Fruit fly (Drosophila melanogaster) whole organism, embryonic: ENCODE data around the gene zen2.

Experiments used
- C15 ChIP-seq: fragments of 200-800 bp; sonication (Bioruptor generic); IDR thresholded peaks from 3 replicates; pipeline ENCODE4 v1.3.6; 2022; ENCODE audit warnings: missing biosample characterization, missing genetic modification characterization
- CG10147 ChIP-seq: fragments of 200-800 bp; sonication (Bioruptor generic); optimal IDR thresholded peaks from 2 replicates; lab custom pipeline; 2019; ENCODE audit warnings: missing biosample characterization, mild to moderate bottlenecking, missing genetic modification characterization, moderate library complexity
- CG12744 ChIP-seq: fragments of 200-800 bp; sonication (Bioruptor generic); optimal IDR thresholded peaks from 2 replicates; lab custom pipeline; 2016; ENCODE audit warnings: missing biosample characterization, missing genetic modification characterization
- CG13424 ChIP-seq: fragments of 200-800 bp; sonication (Bioruptor generic); optimal IDR thresholded peaks from 2 replicates; lab custom pipeline; 2019; ENCODE audit warnings: missing biosample characterization, mild to moderate bottlenecking, missing genetic modification characterization, moderate library complexity
- CG15011 ChIP-seq: fragments of 200-800 bp; sonication (Bioruptor generic); optimal IDR thresholded peaks from 3 replicates; lab custom pipeline; 2018; ENCODE audit warnings: missing biosample characterization, mild to moderate bottlenecking, missing genetic modification characterization
- CG15479 ChIP-seq: fragments of 200-800 bp; sonication (Bioruptor generic); optimal IDR thresholded peaks from 3 replicates; lab custom pipeline; 2019; ENCODE audit warnings: missing biosample characterization, mild to moderate bottlenecking, missing genetic modification characterization, moderate library complexity
- CG2199 ChIP-seq: fragments of 200-800 bp; sonication (Bioruptor generic); IDR thresholded peaks from 3 replicates; pipeline ENCODE4 v1.3.6; 2022; ENCODE audit warnings: missing biosample characterization, missing genetic modification characterization
- CG31224 ChIP-seq: fragments of 200-800 bp; sonication (Bioruptor generic); IDR thresholded peaks from 2 replicates; pipeline ENCODE4 v1.3.6; 2022; ENCODE audit warnings: missing biosample characterization, missing genetic modification characterization
- CG31388 ChIP-seq: fragments of 200-800 bp; sonication (Bioruptor generic); optimal IDR thresholded peaks from 2 replicates; lab custom pipeline; 2016; ENCODE audit warnings: missing biosample characterization, missing genetic modification characterization
- CG7271 ChIP-seq: fragments of 200-800 bp; sonication (Bioruptor generic); optimal IDR thresholded peaks from 2 replicates; lab custom pipeline; 2018; ENCODE audit warnings: missing biosample characterization, mild to moderate bottlenecking, missing genetic modification characterization, moderate library complexity
- CG8388 ChIP-seq: fragments of 200-800 bp; sonication (Bioruptor generic); optimal IDR thresholded peaks from 2 replicates; lab custom pipeline; 2019; ENCODE audit warnings: missing biosample characterization, mild to moderate bottlenecking, missing genetic modification characterization, moderate library complexity
- CG9215 ChIP-seq: fragments of 200-800 bp; sonication (Bioruptor generic); IDR thresholded peaks from 2 replicates; pipeline ENCODE4 v1.3.6; 2022; ENCODE audit warnings: missing biosample characterization, missing genetic modification characterization
- D ChIP-seq, 2 experiments: fragments of 200-800 bp in 1 of 2; fragments of >200 bp in 1 of 2; sonication (Bioruptor generic) in 1 of 2; optimal IDR thresholded peaks; 2 replicates in 1 of 2; 3 replicates in 1 of 2; lab custom pipeline; 2017; ENCODE audit warnings: mild to moderate bottlenecking in 1 of 2, missing biosample characterization in 1 of 2, missing genetic modification characterization in 1 of 2, missing genetic modification reagents in 1 of 2
- Dad ChIP-seq: fragments of 200-800 bp; sonication (Bioruptor generic); optimal IDR thresholded peaks from 3 replicates; lab custom pipeline; 2016; ENCODE audit warnings: missing biosample characterization, missing genetic modification characterization
- HLH4C ChIP-seq: fragments of 200-800 bp; sonication (Bioruptor generic); IDR thresholded peaks from 3 replicates; pipeline ENCODE4 v1.3.6; 2022; ENCODE audit warnings: missing biosample characterization, missing genetic modification characterization; ENCODE audit not compliant: partially characterized antibody
- Kr ChIP-seq: fragments of 200-800 bp; sonication (Bioruptor generic); optimal IDR thresholded peaks from 2 replicates; lab custom pipeline; 2017; ENCODE audit warnings: missing biosample characterization, mild to moderate bottlenecking, missing genetic modification characterization
- Mes4 ChIP-seq: fragments of 200-800 bp; sonication (Bioruptor generic); optimal IDR thresholded peaks from 2 replicates; lab custom pipeline; 2016; ENCODE audit warnings: missing biosample characterization, missing genetic modification characterization
- Nf-YA ChIP-seq: fragments of 200-800 bp; sonication (Bioruptor generic); IDR thresholded peaks from 2 replicates; pipeline ENCODE4 v1.3.6; 2022; ENCODE audit warnings: missing biosample characterization, missing genetic modification characterization
- Side ChIP-seq: fragments of 200-800 bp; sonication (Bioruptor generic); optimal IDR thresholded peaks from 2 replicates; lab custom pipeline; 2016; ENCODE audit warnings: missing biosample characterization, missing genetic modification characterization
- Sry-β ChIP-seq: fragments of 200-800 bp; sonication (Bioruptor generic); optimal IDR thresholded peaks from 2 replicates; lab custom pipeline; 2018; ENCODE audit warnings: missing biosample characterization, mild to moderate bottlenecking, missing genetic modification characterization, moderate library complexity
- Xrp1 ChIP-seq: fragments of 200-800 bp; sonication (Bioruptor generic); IDR thresholded peaks from 2 replicates; pipeline ENCODE4 v1.3.6; 2022; ENCODE audit warnings: missing biosample characterization, missing genetic modification characterization
- ase ChIP-seq: fragments of 200-800 bp; sonication (Bioruptor generic); IDR thresholded peaks from 3 replicates; pipeline ENCODE4 v1.3.6; 2022; ENCODE audit warnings: missing biosample characterization, missing genetic modification characterization
- bsh ChIP-seq, 2 experiments: fragments of 200-800 bp; sonication (Bioruptor generic); optimal IDR thresholded peaks; 2 replicates each; lab custom pipeline; 2017 to 2018; ENCODE audit warnings: mild to moderate bottlenecking in 2 of 2, missing biosample characterization in 2 of 2, missing genetic modification characterization in 2 of 2, moderate library complexity in 1 of 2
- cad ChIP-seq: fragments of >200 bp; optimal IDR thresholded peaks from 2 replicates; lab custom pipeline; 2017; ENCODE audit warnings: missing biosample characterization, missing genetic modification characterization
- chm ChIP-seq: fragments of 200-800 bp; sonication (Bioruptor generic); IDR thresholded peaks from 2 replicates; pipeline ENCODE4 v1.3.6; 2022; ENCODE audit warnings: missing biosample characterization, missing genetic modification characterization
- crc ChIP-seq: fragments of 200-800 bp; sonication (Bioruptor generic); optimal IDR thresholded peaks from 2 replicates; lab custom pipeline; 2016; ENCODE audit warnings: missing biosample characterization, missing genetic modification characterization
- dysf ChIP-seq: fragments of 200-800 bp; sonication (Bioruptor generic); IDR thresholded peaks from 3 replicates; pipeline ENCODE4 v1.3.6; 2022; ENCODE audit warnings: missing biosample characterization, missing genetic modification characterization
- fru ChIP-seq: fragments of >200 bp; optimal IDR thresholded peaks from 2 replicates; lab custom pipeline; 2017
- lmd ChIP-seq: fragments of 200-800 bp; sonication (Bioruptor generic); IDR thresholded peaks from 2 replicates; pipeline ENCODE4 v1.3.6; 2022; ENCODE audit warnings: missing biosample characterization, missing genetic modification characterization
- nau ChIP-seq: fragments of 200-800 bp; sonication (Bioruptor generic); optimal IDR thresholded peaks from 3 replicates; lab custom pipeline; 2017; ENCODE audit warnings: missing biosample characterization, mild to moderate bottlenecking, missing genetic modification characterization, missing genetic modification reagents
- sd ChIP-seq: fragments of 200-800 bp; sonication (Bioruptor generic); optimal IDR thresholded peaks from 3 replicates; lab custom pipeline; 2018; ENCODE audit warnings: missing biosample characterization, mild to moderate bottlenecking, missing genetic modification characterization, moderate library complexity
- stc ChIP-seq: fragments of 200-800 bp; sonication (Bioruptor generic); IDR thresholded peaks from 2 replicates; pipeline ENCODE4 v1.3.6; 2022; ENCODE audit warnings: missing biosample characterization, missing genetic modification characterization
- tap ChIP-seq: fragments of 200-800 bp; optimal IDR thresholded peaks from 3 replicates; lab custom pipeline; 2019; ENCODE audit warnings: missing biosample characterization, mild to moderate bottlenecking, missing genetic modification characterization, moderate library complexity
- tll ChIP-seq, 2 experiments: fragments of 200-800 bp in 1 of 2; fragments of >200 bp in 1 of 2; sonication (Bioruptor generic) in 1 of 2; optimal IDR thresholded peaks; 2 replicates each; lab custom pipeline; 2017 to 2019; ENCODE audit warnings: missing biosample characterization in 2 of 2, missing genetic modification characterization in 2 of 2, mild to moderate bottlenecking in 1 of 2, moderate library complexity in 1 of 2
- twi ChIP-seq: fragments of 200-800 bp; optimal IDR thresholded peaks from 2 replicates; lab custom pipeline; 2019; ENCODE audit warnings: missing biosample characterization, mild to moderate bottlenecking, missing genetic modification characterization, moderate library complexity
- z ChIP-seq: fragments of 200-800 bp; sonication (Bioruptor generic); IDR thresholded peaks from 3 replicates; pipeline ENCODE4 v1.3.6; 2022; ENCODE audit warnings: missing biosample characterization, missing genetic modification characterization
- zen ChIP-seq: fragments of 200-800 bp; sonication (Bioruptor generic); optimal IDR thresholded peaks from 3 replicates; lab custom pipeline; 2018; ENCODE audit warnings: missing biosample characterization, mild to moderate bottlenecking, missing genetic modification characterization, moderate library complexity

zen2 gene

DNA sequence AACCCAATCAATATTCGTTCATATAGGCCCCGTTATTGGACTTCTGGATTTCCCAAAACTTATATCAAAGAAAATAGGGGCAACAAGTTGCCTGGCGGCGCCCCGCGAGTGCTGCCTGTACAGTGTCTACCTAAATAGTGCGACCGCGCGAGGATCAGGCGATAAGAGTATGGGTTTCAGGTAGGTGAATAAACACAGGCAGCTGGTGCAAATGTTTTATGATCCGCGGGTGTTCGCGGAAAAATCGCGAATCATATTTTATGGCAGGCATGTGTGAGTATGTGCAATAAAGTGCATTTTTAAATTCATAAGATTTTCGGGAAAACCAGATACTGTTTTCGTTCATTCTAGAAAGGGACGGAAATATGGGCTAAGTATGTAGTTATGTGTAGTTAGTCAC is 11.5 kb upstream of the zen2 start:
- peak; percentile 93 for TF ChIP-seq CG15479
- TF ChIP-seq tll (GFP tag; optimal IDR thresholded peaks at IDR 0.05; lab: Kevin White, UChicago), result peak in 1 of 2 experiments; percentile 71
- no peak for TF ChIP-seq fru (lab: Kevin White, UChicago)
- no peak for TF ChIP-seq sd (tag; lab: Kevin White, UChicago)
- TF ChIP-seq CG2199, result 0 out of 3 replicates have a peak, but pooled peaks have one; percentile 26
- TF ChIP-seq tap (tag; lab: Kevin White, UChicago), result no peak
- TF ChIP-seq Nf-YA, result no peak
- peak; percentile 11 for TF ChIP-seq CG8388 (GFP tag; lab: Kevin White, UChicago)
- no peak for TF ChIP-seq chm
- peak; percentile 56 for TF ChIP-seq CG7271 (tag; lab: Kevin White, UChicago)
- no peak for TF ChIP-seq CG10147
- TF ChIP-seq lmd (GFP tag; lab: Robert Waterston, UW), result no peak
- 0 out of 3 replicates have a peak, but pooled peaks have one; percentile 18 for TF ChIP-seq C15 (GFP tag; lab: Robert Waterston, UW)
- TF ChIP-seq cad (GFP tag; lab: Kevin White, UChicago), result peak; percentile 98
- peak; percentile 32 for TF ChIP-seq twi (tag; lab: Kevin White, UChicago)
- TF ChIP-seq stc (GFP tag; lab: Robert Waterston, UW), result no peak
- no peak for TF ChIP-seq Sry-β
- TF ChIP-seq zen (tag; lab: Kevin White, UChicago), result peak; percentile 89
- TF ChIP-seq bsh (GFP tag; optimal IDR thresholded peaks at IDR 0.05; lab: Kevin White, UChicago), result no peak

DNA sequence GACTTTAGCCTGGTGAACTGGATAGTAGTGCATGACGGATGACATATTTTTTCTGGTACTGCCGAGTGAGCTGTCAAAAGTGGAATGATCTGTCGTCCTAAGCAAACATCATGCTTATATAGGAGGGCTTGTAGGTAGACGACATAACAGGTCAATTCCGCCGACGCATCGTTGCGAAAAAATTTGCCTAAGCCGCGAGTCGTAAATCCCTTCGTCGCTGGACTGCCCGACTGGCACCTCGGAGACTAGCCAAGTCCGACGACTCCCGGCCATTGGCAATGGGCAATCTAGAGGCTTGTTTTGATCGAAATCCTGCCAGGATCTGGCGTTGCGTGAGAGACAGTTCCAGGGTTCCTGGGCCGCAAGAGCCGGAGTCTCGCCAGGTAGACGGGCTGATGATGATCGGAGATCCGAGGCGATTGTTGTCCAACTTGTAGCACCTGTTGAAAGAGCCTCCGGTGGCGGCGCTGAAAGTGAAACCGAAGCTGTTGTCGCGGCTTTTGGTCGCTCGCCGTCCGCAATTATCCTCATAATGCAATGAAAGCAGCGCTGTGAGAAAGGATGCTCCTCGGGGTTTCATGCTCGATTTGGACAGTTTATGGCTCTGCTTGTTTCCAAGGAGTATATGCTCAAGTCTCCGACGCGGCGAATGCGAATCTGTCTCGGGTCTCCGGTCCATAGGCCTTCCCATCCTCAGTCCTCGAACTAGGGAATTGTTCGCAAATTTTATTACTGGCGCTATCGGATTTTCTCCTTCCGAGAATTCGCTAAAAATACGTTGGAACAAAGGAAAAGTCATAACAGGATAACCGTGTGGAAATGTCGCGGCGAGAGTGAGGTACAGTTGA is 10.4 kb upstream of the zen2 start, which contains the start of gene zen:
TSS of gene zen (minus strand) at position 91 of the 848 bp plus-strand sequence.
- TF ChIP-seq CG12744 (GFP tag; lab: Kevin White, UChicago) (no peak), Kr (GFP tag; lab: Kevin White, UChicago) (peak; percentile 22), nau (GFP tag; lab: Kevin White, UChicago) (no peak), ase (GFP tag; lab: Robert Waterston, UW) (no peak), dysf (GFP tag; lab: Robert Waterston, UW) (no peak), CG31224 (GFP tag; lab: Robert Waterston, UW) (no peak), CG2199 (no peak), tll (GFP tag; optimal IDR thresholded peaks at IDR 0.05; lab: Kevin White, UChicago) (peak in 1 of 2 experiments; percentile 73), cad (GFP tag; lab: Kevin White, UChicago) (peak; percentile 91), Dad (no peak), Xrp1 (GFP tag; lab: Robert Waterston, UW) (no peak), crc (GFP tag; lab: Kevin White, UChicago) (no peak), zen (tag; lab: Kevin White, UChicago) (peak; percentile 96), Side (GFP tag; lab: Kevin White, UChicago) (no peak), CG15479 (peak; percentile 92), CG15011 (no peak), D (optimal IDR thresholded peaks at IDR 0.05; lab: Kevin White, UChicago) (peak; percentile 4), D (GFP tag; optimal IDR thresholded peaks at IDR 0.05; lab: Kevin White, UChicago) (no peak), HLH4C (GFP tag; lab: Robert Waterston, UW) (no peak), Mes4 (GFP tag; lab: Kevin White, UChicago) (no peak), CG31388 (GFP tag; lab: Kevin White, UChicago) (no peak), z (GFP tag; lab: Robert Waterston, UW) (no peak), CG9215 (no peak), CG13424 (tag; lab: Kevin White, UChicago) (no peak)
